Worm (Caenorhabditis elegans) whole organism, L1 larva: ENCODE data around the gene srh-47.

Experiments used
- aly-2 ChIP-seq: fragments of 150-350 bp; optimal IDR thresholded peaks from 2 replicates; lab custom pipeline; 2014; ENCODE audit warnings: missing biosample characterization, missing genetic modification characterization
- ces-1 ChIP-seq: fragments of 150-350 bp; optimal IDR thresholded peaks from 2 replicates; lab custom pipeline; 2014; ENCODE audit warnings: missing biosample characterization, missing genetic modification reagents, missing genetic modification characterization
- egl-27 ChIP-seq, 2 experiments: fragments of 150-350 bp in 1 of 2; sonication (generic microtip); optimal IDR thresholded peaks; 3 replicates each; lab custom pipeline; 2017 to 2018; ENCODE audit warnings: missing biosample characterization in 2 of 2, missing genetic modification characterization in 2 of 2, missing genetic modification reagents in 2 of 2
- elt-2 ChIP-seq: sonication (generic microtip); optimal IDR thresholded peaks from 2 replicates; lab custom pipeline; 2016; ENCODE audit warnings: missing genetic modification characterization, mild to moderate bottlenecking, inconsistent platforms, missing compliant biosample characterization, missing genetic modification reagents
- elt-3 ChIP-seq, 6 experiments: fragments of 150-350 bp in 1 of 6; sonication (generic microtip); optimal IDR thresholded peaks; 2 replicates each; lab custom pipeline; 2017 to 2018; ENCODE audit warnings: missing biosample characterization in 6 of 6, missing genetic modification characterization in 6 of 6, inconsistent platforms in 1 of 6
- lin-39 ChIP-seq: fragments of 150-350 bp; optimal IDR thresholded peaks from 2 replicates; lab custom pipeline; 2014; ENCODE audit warnings: missing biosample characterization, missing genetic modification reagents, missing genetic modification characterization
- mab-9 ChIP-seq: fragments of 200-800 bp; sonication (Bioruptor generic); IDR thresholded peaks from 2 replicates; pipeline ENCODE4 v1.3.6; 2022; ENCODE audit warnings: missing genetic modification reagents, missing genetic modification characterization, missing compliant biosample characterization
- rnt-1 ChIP-seq: sonication (generic microtip); optimal IDR thresholded peaks from 2 replicates; lab custom pipeline; 2016; ENCODE audit warnings: mild to moderate bottlenecking, missing genetic modification characterization, moderate library complexity, missing compliant biosample characterization
- sox-4 ChIP-seq: sonication (generic microtip); optimal IDR thresholded peaks from 2 replicates; lab custom pipeline; 2016; ENCODE audit warnings: missing genetic modification characterization, missing compliant biosample characterization
- tbx-2 ChIP-seq: sonication (generic microtip); optimal IDR thresholded peaks from 2 replicates; lab custom pipeline; 2016; ENCODE audit warnings: missing genetic modification characterization, missing compliant biosample characterization
- unc-62 ChIP-seq: fragments of 150-350 bp; optimal IDR thresholded peaks from 2 replicates; lab custom pipeline; 2014; ENCODE audit warnings: missing biosample characterization, missing genetic modification reagents, missing genetic modification characterization

DNA sequence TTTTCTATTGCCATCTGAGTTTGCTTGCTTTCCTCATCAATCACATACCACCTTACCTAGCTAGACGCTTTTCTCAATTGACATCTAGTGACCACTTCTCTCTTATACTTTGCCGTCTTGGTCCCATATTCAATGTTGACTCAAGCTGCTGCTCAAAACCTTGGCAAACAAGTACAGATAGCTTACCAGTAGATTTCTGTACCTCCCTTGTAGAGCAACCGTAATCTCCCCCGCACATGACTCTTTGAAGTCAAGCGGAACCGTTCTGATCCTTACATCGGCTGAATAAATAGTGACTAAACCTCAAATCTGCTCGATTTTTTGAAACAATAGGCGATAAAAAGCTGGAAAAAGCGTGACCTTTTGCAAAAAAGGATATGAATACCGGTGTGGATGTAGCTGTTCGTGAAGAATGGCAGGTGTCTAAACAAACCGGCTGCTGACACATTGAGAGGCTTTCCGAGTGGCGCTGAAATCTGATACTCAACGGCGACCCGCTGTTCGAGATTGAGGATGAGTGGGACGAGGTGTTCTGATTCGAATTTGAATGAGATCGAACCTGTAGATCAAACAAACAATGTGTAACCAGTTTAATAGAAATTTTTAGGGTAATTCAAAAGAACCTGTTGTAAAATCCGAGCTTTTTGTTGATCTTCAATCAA, 35.4 kb upstream of the srh-47 start:
- no peak for TF ChIP-seq elt-3 (tag; optimal IDR thresholded peaks at IDR 0.05; lab: Kevin White, UChicago)
- no peak for TF ChIP-seq elt-2
- TF ChIP-seq egl-27 (tag; optimal IDR thresholded peaks at IDR 0.05; lab: Kevin White, UChicago): no peak
- no peak for TF ChIP-seq aly-2 (tag; lab: Kevin White, UChicago)
- TF ChIP-seq unc-62 (GFP tag; lab: Kevin White, UChicago): no peak
- no peak for TF ChIP-seq mab-9 (GFP tag; lab: Robert Waterston, UW)
- TF ChIP-seq tbx-2 (tag; lab: Kevin White, UChicago): no peak
- TF ChIP-seq ces-1 (GFP tag; lab: Kevin White, UChicago): no peak
- no peak for TF ChIP-seq lin-39
- no peak for TF ChIP-seq rnt-1 (tag; lab: Kevin White, UChicago)
- no peak for TF ChIP-seq sox-4
